Fruit fly (Drosophila melanogaster) whole organism, embryonic: ENCODE data around the gene Tmem214.

Experiments used
- Adf1 ChIP-seq: fragments of 200-800 bp; sonication (Bioruptor generic); IDR thresholded peaks from 2 replicates; pipeline ENCODE4 v1.3.6; 2022; ENCODE audit warnings: missing biosample characterization, missing genetic modification characterization
- B-H2 ChIP-seq: fragments of 200-800 bp; sonication (Bioruptor generic); optimal IDR thresholded peaks from 2 replicates; lab custom pipeline; 2018; ENCODE audit warnings: missing biosample characterization, mild to moderate bottlenecking, missing genetic modification characterization
- CG10209 ChIP-seq: fragments of 200-800 bp; sonication (Bioruptor generic); optimal IDR thresholded peaks from 3 replicates; lab custom pipeline; 2017; ENCODE audit warnings: missing biosample characterization, mild to moderate bottlenecking, missing genetic modification characterization, missing genetic modification reagents
- CG13775 ChIP-seq: fragments of 200-800 bp; sonication (Bioruptor generic); optimal IDR thresholded peaks from 3 replicates; lab custom pipeline; 2017; ENCODE audit warnings: missing biosample characterization, mild to moderate bottlenecking, missing genetic modification characterization
- CG3726 ChIP-seq: fragments of 200-800 bp; sonication (Bioruptor generic); IDR thresholded peaks from 3 replicates; pipeline ENCODE4, ENCODE4 v1.3.6; 2022; ENCODE audit warnings: missing biosample characterization, missing genetic modification characterization
- CG7928 ChIP-seq: fragments of 200-800 bp; sonication (Bioruptor generic); optimal IDR thresholded peaks from 2 replicates; lab custom pipeline; 2017; ENCODE audit warnings: missing biosample characterization, mild to moderate bottlenecking, missing genetic modification characterization
- CG8765 ChIP-seq: fragments of 200-800 bp; sonication (Bioruptor generic); IDR thresholded peaks from 2 replicates; pipeline ENCODE4 v1.3.6; 2022; ENCODE audit warnings: missing biosample characterization, missing genetic modification characterization
- CG9797 ChIP-seq: fragments of 200-800 bp; sonication (Bioruptor generic); optimal IDR thresholded peaks from 3 replicates; lab custom pipeline; 2018; ENCODE audit warnings: missing biosample characterization, mild to moderate bottlenecking, missing genetic modification characterization
- CkIIα-i1 ChIP-seq: fragments of 200-800 bp; sonication (Bioruptor generic); IDR thresholded peaks from 2 replicates; pipeline ENCODE4 v1.3.6; 2022; ENCODE audit warnings: missing biosample characterization, missing genetic modification characterization
- D ChIP-seq, 2 experiments: fragments of 200-800 bp in 1 of 2; fragments of >200 bp in 1 of 2; sonication (Bioruptor generic) in 1 of 2; optimal IDR thresholded peaks; 2 replicates in 1 of 2; 3 replicates in 1 of 2; lab custom pipeline; 2017; ENCODE audit warnings: mild to moderate bottlenecking in 1 of 2, missing biosample characterization in 1 of 2, missing genetic modification characterization in 1 of 2, missing genetic modification reagents in 1 of 2
- D19A ChIP-seq: fragments of 200-800 bp; optimal IDR thresholded peaks from 3 replicates; lab custom pipeline; 2019; ENCODE audit warnings: missing biosample characterization, mild to moderate bottlenecking, missing genetic modification characterization, moderate library complexity
- Doc2 ChIP-seq: fragments of 200-800 bp; sonication (Bioruptor generic); IDR thresholded peaks from 2 replicates; pipeline ENCODE4 v1.3.6; 2022; ENCODE audit warnings: missing biosample characterization, missing genetic modification characterization
- Dp ChIP-seq: fragments of 200-800 bp; sonication (Bioruptor generic); optimal IDR thresholded peaks from 2 replicates; lab custom pipeline; 2018; ENCODE audit warnings: missing biosample characterization, mild to moderate bottlenecking, missing genetic modification characterization, moderate library complexity
- Ets65A ChIP-seq: fragments of 200-800 bp; sonication (Bioruptor generic); peaks from one replicate; lab custom pipeline; 2016; ENCODE audit warnings: missing biosample characterization, missing genetic modification characterization
- Lpt ChIP-seq: fragments of >200 bp; optimal IDR thresholded peaks from 2 replicates; lab custom pipeline; 2018; ENCODE audit warnings: missing biosample characterization, missing genetic modification characterization
- Mad ChIP-seq: fragments of 200-800 bp; sonication (Bioruptor generic); optimal IDR thresholded peaks from 2 replicates; lab custom pipeline; 2016; ENCODE audit warnings: missing biosample characterization, missing genetic modification characterization
- Med ChIP-seq: fragments of 200-800 bp; sonication (Bioruptor generic); peaks from one replicate; lab custom pipeline; 2016; ENCODE audit warnings: missing biosample characterization, missing genetic modification characterization, mild to moderate bottlenecking, inconsistent platforms, moderate library complexity
- Nf-YB ChIP-seq: fragments of 200-800 bp; sonication (Bioruptor generic); optimal IDR thresholded peaks from 3 replicates; lab custom pipeline; 2019; ENCODE audit warnings: missing biosample characterization, mild to moderate bottlenecking, missing genetic modification characterization, moderate library complexity
- Pdp1 ChIP-seq, 2 experiments: fragments of 200-800 bp; sonication (Bioruptor generic); optimal IDR thresholded peaks; 3 replicates each; lab custom pipeline; 2016; ENCODE audit warnings: missing biosample characterization in 2 of 2, missing genetic modification characterization in 2 of 2, mild to moderate bottlenecking in 1 of 2, moderate library complexity in 1 of 2
- Six4 ChIP-seq: fragments of 200-800 bp; sonication (Bioruptor generic); optimal IDR thresholded peaks from 2 replicates; lab custom pipeline; 2016; ENCODE audit warnings: missing biosample characterization, missing genetic modification characterization
- Spps ChIP-seq: fragments of 200-800 bp; sonication (Bioruptor generic); optimal IDR thresholded peaks from 2 replicates; lab custom pipeline; 2018; ENCODE audit warnings: missing biosample characterization, mild to moderate bottlenecking, missing genetic modification characterization
- Taf1 ChIP-seq: fragments of 200-800 bp; sonication (Bioruptor generic); IDR thresholded peaks from 2 replicates; pipeline ENCODE4 v1.3.6; 2022; ENCODE audit warnings: missing biosample characterization, missing genetic modification characterization
- Vsx1 ChIP-seq: fragments of 200-800 bp; sonication (Bioruptor generic); optimal IDR thresholded peaks from 2 replicates; lab custom pipeline; 2017; ENCODE audit warnings: missing biosample characterization, mild to moderate bottlenecking, missing genetic modification characterization, missing genetic modification reagents
- YL-1 ChIP-seq: fragments of 200-800 bp; sonication (Bioruptor generic); optimal IDR thresholded peaks from 3 replicates; lab custom pipeline; 2017; ENCODE audit warnings: missing biosample characterization, mild to moderate bottlenecking, missing genetic modification characterization
- abd-A ChIP-seq: fragments of 200-800 bp; sonication (Bioruptor generic); optimal IDR thresholded peaks from 3 replicates; lab custom pipeline; 2019; ENCODE audit warnings: missing biosample characterization, mild to moderate bottlenecking, missing genetic modification characterization, moderate library complexity
- bab2 ChIP-seq: fragments of 200-800 bp; sonication (Bioruptor generic); optimal IDR thresholded peaks from 2 replicates; lab custom pipeline; 2016; ENCODE audit warnings: missing biosample characterization, missing genetic modification characterization
- chm ChIP-seq: fragments of 200-800 bp; sonication (Bioruptor generic); IDR thresholded peaks from 2 replicates; pipeline ENCODE4 v1.3.6; 2022; ENCODE audit warnings: missing biosample characterization, missing genetic modification characterization
- dati ChIP-seq: fragments of 200-800 bp; sonication (Bioruptor generic); IDR thresholded peaks from 2 replicates; pipeline ENCODE4 v1.3.6; 2022; ENCODE audit warnings: missing biosample characterization, missing genetic modification characterization
- eyg ChIP-seq: fragments of 200-800 bp; sonication (Bioruptor generic); optimal IDR thresholded peaks from 3 replicates; lab custom pipeline; 2016; ENCODE audit warnings: missing biosample characterization, missing genetic modification characterization
- fu2 ChIP-seq: fragments of 200-800 bp; sonication (Bioruptor generic); optimal IDR thresholded peaks from 2 replicates; lab custom pipeline; 2016; ENCODE audit warnings: missing biosample characterization, missing genetic modification characterization
- gfzf ChIP-seq: fragments of 200-800 bp; sonication (Bioruptor generic); optimal IDR thresholded peaks from 2 replicates; lab custom pipeline; 2016; ENCODE audit warnings: missing biosample characterization, mild to moderate bottlenecking, missing genetic modification characterization, moderate library complexity
- hb ChIP-seq: fragments of 200-800 bp; sonication (Bioruptor generic); IDR thresholded peaks from 3 replicates; pipeline ENCODE4 v1.3.6; 2022; ENCODE audit warnings: missing biosample characterization, missing genetic modification characterization; ENCODE audit not compliant: partially characterized antibody
- ind ChIP-seq: fragments of 200-800 bp; sonication (Bioruptor generic); optimal IDR thresholded peaks from 3 replicates; lab custom pipeline; 2016; ENCODE audit warnings: missing biosample characterization, missing genetic modification characterization
- lilli ChIP-seq: fragments of 200-800 bp; sonication (Bioruptor generic); optimal IDR thresholded peaks from 3 replicates; lab custom pipeline; 2016; ENCODE audit warnings: missing biosample characterization, missing genetic modification characterization
- luna ChIP-seq: fragments of 200-800 bp; sonication (Bioruptor generic); optimal IDR thresholded peaks from 2 replicates; lab custom pipeline; 2016; ENCODE audit warnings: missing biosample characterization, missing genetic modification characterization
- nmo ChIP-seq: fragments of 200-800 bp; sonication (Bioruptor generic); optimal IDR thresholded peaks from 2 replicates; lab custom pipeline; 2018; ENCODE audit warnings: missing biosample characterization, mild to moderate bottlenecking, missing genetic modification characterization, moderate library complexity
- prd ChIP-seq, 3 experiments: fragments of >200 bp in 2 of 3; fragments of 200-800 bp in 1 of 3; sonication (Bioruptor generic) in 1 of 3; optimal IDR thresholded peaks in 2 of 3; IDR thresholded peaks in 1 of 3; 2 replicates in 2 of 3; 3 replicates in 1 of 3; pipeline versions ENCODE4 v1.3.6 to Lab custom; 2017 to 2022; ENCODE audit warnings: missing biosample characterization in 1 of 3, missing genetic modification characterization in 1 of 3
- rib ChIP-seq: fragments of 200-800 bp; sonication (Bioruptor generic); IDR thresholded peaks from 2 replicates; pipeline ENCODE4 v1.3.6; 2022; ENCODE audit warnings: missing biosample characterization, missing genetic modification characterization
- sc ChIP-seq, 3 experiments: fragments of >200 bp in 2 of 3; fragments of 200-800 bp in 1 of 3; sonication (Bioruptor generic) in 1 of 3; optimal IDR thresholded peaks; 2 replicates in 2 of 3; 3 replicates in 1 of 3; lab custom pipeline; 2017; ENCODE audit warnings: mild to moderate bottlenecking in 1 of 3, missing biosample characterization in 1 of 3, missing genetic modification characterization in 1 of 3, missing genetic modification reagents in 1 of 3
- ssp ChIP-seq: fragments of 200-800 bp; sonication (Bioruptor generic); IDR thresholded peaks from 2 replicates; pipeline ENCODE4 v1.3.6; 2022; ENCODE audit warnings: missing biosample characterization, missing genetic modification characterization
- tap ChIP-seq: fragments of 200-800 bp; optimal IDR thresholded peaks from 3 replicates; lab custom pipeline; 2019; ENCODE audit warnings: missing biosample characterization, mild to moderate bottlenecking, missing genetic modification characterization, moderate library complexity
- vnd ChIP-seq: fragments of 200-800 bp; sonication (Bioruptor generic); IDR thresholded peaks from 3 replicates; pipeline ENCODE4 v1.3.6; 2022; ENCODE audit warnings: missing biosample characterization, missing genetic modification characterization; ENCODE audit not compliant: partially characterized antibody
- zfh2 ChIP-seq: fragments of 200-800 bp; sonication (Bioruptor generic); optimal IDR thresholded peaks from 2 replicates; lab custom pipeline; 2016; ENCODE audit warnings: missing biosample characterization, missing genetic modification characterization

The Tmem214 gene

DNA sequence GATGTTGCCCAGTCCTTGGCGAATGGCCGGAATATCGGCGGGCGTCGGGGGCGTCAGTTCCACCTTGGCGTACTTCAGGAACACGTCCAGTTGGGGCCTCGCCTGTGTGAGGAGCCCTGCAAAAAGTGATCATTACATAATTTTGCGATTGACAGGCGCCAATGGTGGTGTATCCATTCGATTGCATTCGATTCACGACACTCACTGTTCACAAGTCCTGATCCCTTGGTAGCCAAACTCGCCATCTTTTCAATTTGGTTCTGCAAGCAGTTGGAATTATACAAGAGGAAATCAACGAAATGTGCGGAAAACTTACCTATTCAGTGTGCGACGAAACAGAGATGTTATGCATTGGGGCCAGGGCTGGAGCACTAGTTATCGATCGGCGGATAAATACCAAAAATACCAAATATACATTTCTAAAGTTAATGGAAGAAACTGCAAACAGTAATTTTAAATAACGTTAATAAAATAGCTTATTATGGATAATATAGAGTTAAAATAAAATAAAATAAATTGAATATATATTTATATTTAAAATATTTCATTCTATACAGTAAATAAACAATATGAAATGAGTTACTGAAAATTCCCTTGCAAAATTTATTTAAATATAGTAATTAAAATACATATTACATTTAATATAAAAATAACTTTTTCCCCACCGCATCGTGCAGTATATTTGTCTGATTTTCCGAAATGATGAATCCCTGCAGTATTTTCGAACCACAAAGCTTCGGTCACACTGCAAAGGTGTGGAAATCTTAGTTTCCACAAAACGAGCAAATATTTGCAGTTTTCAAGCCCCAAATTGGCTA lies 6.2 kb upstream of the Tmem214 start, which contains the start of the genes ATPsynG and SCAR (continued):
- TF ChIP-seq Pdp1 (GFP tag; optimal IDR thresholded peaks at IDR 0.05; lab: Kevin White, UChicago) = peak in 1 of 2 experiments; percentile 98
- peak; percentile 29 for TF ChIP-seq Ets65A
- peak; percentile 92 for TF ChIP-seq CG7928 (GFP tag; lab: Kevin White, UChicago)

DNA sequence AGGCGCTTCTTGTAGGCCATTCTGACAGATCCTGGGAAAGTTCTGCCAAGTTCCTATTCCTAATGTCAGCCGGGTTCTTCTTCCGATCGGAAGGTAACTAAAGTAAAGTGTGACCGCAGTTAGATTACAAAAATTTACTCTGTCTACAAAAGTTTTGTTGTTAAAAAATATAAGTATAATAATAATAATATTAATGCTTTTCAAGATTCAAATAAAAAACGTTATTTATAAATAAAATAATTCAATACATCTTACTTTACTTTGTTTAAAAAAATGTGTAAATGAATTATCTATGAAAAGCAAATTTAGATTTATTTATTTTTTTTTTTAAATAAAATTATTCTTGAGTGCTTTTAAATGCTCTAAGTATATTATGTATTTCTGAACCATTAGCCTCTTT lies 5.1 kb upstream of the Tmem214 start, which contains the start of gene abo:
Gene abo (minus strand): TSS at position 101 of the 400 bp plus-strand sequence.
- TF ChIP-seq dati (no peak), YL-1 (GFP tag; lab: Kevin White, UChicago) (peak; percentile 34), gfzf (GFP tag; lab: Kevin White, UChicago) (peak; percentile 13)
- TF ChIP-seq, all 482 proteins: peak for 2

- TF ChIP-seq Ets65A = peak; percentile 59
- TF ChIP-seq zfh2 (GFP tag; lab: Kevin White, UChicago) = no peak
- 0 out of 3 replicates have a peak, but pooled peaks have one; percentile 54 for TF ChIP-seq hb (GFP tag; lab: Robert Waterston, UW)
- peak; percentile 53 for TF ChIP-seq Med
- 0 out of 2 replicates have a peak, but pooled peaks have one; percentile 25 for TF ChIP-seq rib
Measured at dm6 chr2L:10974638-10975037, 4.6 kb upstream of the Tmem214 start.

DNA sequence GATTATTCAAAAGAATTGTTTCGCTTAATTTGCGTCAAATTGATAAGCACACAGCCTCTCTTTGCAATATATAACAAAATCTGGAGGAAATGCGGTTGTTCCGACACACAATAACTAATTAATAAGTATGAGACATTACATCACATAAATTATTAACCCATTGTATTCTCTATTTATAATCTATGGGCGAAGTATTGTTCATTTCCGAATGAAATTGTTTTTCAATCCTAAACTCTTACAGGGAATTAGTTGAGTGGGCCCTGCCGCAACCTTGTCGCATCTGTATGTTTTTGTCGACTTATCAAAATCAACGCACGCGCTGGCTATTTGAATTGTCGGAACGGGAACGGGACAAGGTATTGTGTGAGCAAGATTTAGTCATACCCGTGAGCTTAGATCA lies 2.1 kb upstream of the Tmem214 start, which contains the start of gene CG16743:
Gene CG16743 (plus strand): TSS at position 57 of the 400 bp plus-strand sequence.
- TF ChIP-seq Med (peak; percentile 62), Spps (tag; lab: Kevin White, UChicago) (no peak), CG8765 (no peak), D (optimal IDR thresholded peaks at IDR 0.05; lab: Kevin White, UChicago) (no peak), D (GFP tag; optimal IDR thresholded peaks at IDR 0.05; lab: Kevin White, UChicago) (no peak), Dp (no peak), lilli (GFP tag; lab: Kevin White, UChicago) (no peak), ind (GFP tag; lab: Kevin White, UChicago) (no peak), CG13775 (GFP tag; lab: Kevin White, UChicago) (no peak), nmo (GFP tag; lab: Kevin White, UChicago) (no peak), ssp (GFP tag; lab: Robert Waterston, UW) (no peak), D19A (tag; lab: Kevin White, UChicago) (no peak), Lpt (GFP tag; lab: Kevin White, UChicago) (no peak), CkIIα-i1 (GFP tag; lab: Robert Waterston, UW) (no peak), B-H2 (no peak), Vsx1 (GFP tag; lab: Kevin White, UChicago) (no peak), Taf1 (GFP tag; lab: Robert Waterston, UW) (no peak), CG10209 (GFP tag; lab: Kevin White, UChicago) (no peak), bab2 (GFP tag; lab: Kevin White, UChicago) (no peak), prd (optimal IDR thresholded peaks at IDR 0.05; lab: Kevin White, UChicago) (no peak), prd (GFP tag; IDR thresholded peaks at IDR 0.05; lab: Robert Waterston, UW) (no peak), Six4 (no peak), abd-A (tag; lab: Kevin White, UChicago) (no peak), CG9797 (GFP tag; lab: Kevin White, UChicago) (no peak), fu2 (no peak), vnd (GFP tag; lab: Robert Waterston, UW) (no peak), tap (no peak), sc (optimal IDR thresholded peaks at IDR 0.05; lab: Kevin White, UChicago) (no peak), sc (GFP tag; optimal IDR thresholded peaks at IDR 0.05; lab: Kevin White, UChicago) (no peak), CG3726 (GFP tag; lab: Robert Waterston, UW) (no peak), Nf-YB (GFP tag; lab: Kevin White, UChicago) (no peak), eyg (GFP tag; lab: Kevin White, UChicago) (no peak), luna (GFP tag; lab: Kevin White, UChicago) (no peak), Mad (no peak), chm (no peak), Doc2 (no peak), Adf1 (GFP tag; lab: Robert Waterston, UW) (no peak)
